Fruit fly (Drosophila melanogaster) whole organism, embryonic: Measurements from ENCODE around the gene RhoGEF4.

Experiments
- Bdp1 ChIP-seq: fragments of 200-800 bp; sonication (Bioruptor generic); optimal IDR thresholded peaks from 3 replicates; lab custom pipeline; 2016; ENCODE audit warnings: missing biosample characterization, missing genetic modification characterization
- CG10267 ChIP-seq: fragments of 200-800 bp; sonication (Bioruptor generic); optimal IDR thresholded peaks from 2 replicates; lab custom pipeline; 2018; ENCODE audit warnings: missing biosample characterization, mild to moderate bottlenecking, missing genetic modification characterization, moderate library complexity
- CG12104 ChIP-seq: fragments of 200-800 bp; sonication (Bioruptor generic); optimal IDR thresholded peaks from 3 replicates; lab custom pipeline; 2016; ENCODE audit warnings: missing biosample characterization, missing genetic modification characterization
- CG12299 ChIP-seq: fragments of 200-800 bp; sonication (Bioruptor generic); optimal IDR thresholded peaks from 2 replicates; lab custom pipeline; 2018; ENCODE audit warnings: missing biosample characterization, mild to moderate bottlenecking, missing genetic modification characterization
- CG12769 ChIP-seq: fragments of 200-800 bp; sonication (Bioruptor generic); optimal IDR thresholded peaks from 2 replicates; lab custom pipeline; 2019; ENCODE audit warnings: missing biosample characterization, mild to moderate bottlenecking, missing genetic modification characterization, moderate library complexity
- CG13296 ChIP-seq: fragments of 200-800 bp; sonication (Bioruptor generic); optimal IDR thresholded peaks from 3 replicates; lab custom pipeline; 2018; ENCODE audit warnings: missing biosample characterization, mild to moderate bottlenecking, missing genetic modification characterization
- CG14441 ChIP-seq: fragments of 200-800 bp; sonication (Bioruptor generic); IDR thresholded peaks from 2 replicates; pipeline ENCODE4 v1.3.6; 2022; ENCODE audit warnings: missing biosample characterization, missing genetic modification characterization
- CG15479 ChIP-seq: fragments of 200-800 bp; sonication (Bioruptor generic); optimal IDR thresholded peaks from 3 replicates; lab custom pipeline; 2019; ENCODE audit warnings: missing biosample characterization, mild to moderate bottlenecking, missing genetic modification characterization, moderate library complexity
- CG1603 ChIP-seq: fragments of 200-800 bp; sonication (Bioruptor generic); optimal IDR thresholded peaks from 2 replicates; lab custom pipeline; 2019; ENCODE audit warnings: missing biosample characterization, mild to moderate bottlenecking, missing genetic modification characterization, moderate library complexity
- CG16779 ChIP-seq: fragments of 200-800 bp; sonication (Bioruptor generic); IDR thresholded peaks from 2 replicates; pipeline ENCODE4 v1.3.6; 2022; ENCODE audit warnings: missing biosample characterization, missing genetic modification characterization
- CG31365 ChIP-seq: fragments of 200-800 bp; sonication (Bioruptor generic); optimal IDR thresholded peaks from 2 replicates; lab custom pipeline; 2018; ENCODE audit warnings: missing biosample characterization, mild to moderate bottlenecking, missing genetic modification characterization
- CG34376 ChIP-seq: fragments of 200-800 bp; sonication (Bioruptor generic); optimal IDR thresholded peaks from 2 replicates; lab custom pipeline; 2018; ENCODE audit warnings: missing biosample characterization, mild to moderate bottlenecking, missing genetic modification characterization
- CG7928 ChIP-seq: fragments of 200-800 bp; sonication (Bioruptor generic); optimal IDR thresholded peaks from 2 replicates; lab custom pipeline; 2017; ENCODE audit warnings: missing biosample characterization, mild to moderate bottlenecking, missing genetic modification characterization
- CG7987 ChIP-seq: fragments of 200-800 bp; sonication (Bioruptor generic); optimal IDR thresholded peaks from 2 replicates; lab custom pipeline; 2018; ENCODE audit warnings: missing biosample characterization, mild to moderate bottlenecking, missing genetic modification characterization, moderate library complexity
- CG9609 ChIP-seq: fragments of 200-800 bp; sonication (Bioruptor generic); optimal IDR thresholded peaks from 3 replicates; lab custom pipeline; 2016; ENCODE audit warnings: missing biosample characterization, missing genetic modification characterization
- CG9817 ChIP-seq: fragments of 200-800 bp; sonication (Bioruptor generic); optimal IDR thresholded peaks from 2 replicates; lab custom pipeline; 2018; ENCODE audit warnings: missing biosample characterization, mild to moderate bottlenecking, missing genetic modification characterization, moderate library complexity
- CG9932 ChIP-seq: fragments of 200-800 bp; sonication (Bioruptor generic); IDR thresholded peaks from 2 replicates; pipeline ENCODE4 v1.3.6; 2022; ENCODE audit warnings: missing biosample characterization, missing genetic modification characterization
- CHES-1-like ChIP-seq: fragments of 200-800 bp; sonication (Bioruptor generic); optimal IDR thresholded peaks from 2 replicates; lab custom pipeline; 2016; ENCODE audit warnings: missing biosample characterization, missing genetic modification characterization
- CTCF ChIP-seq: fragments of 200-800 bp; sonication (Bioruptor generic); optimal IDR thresholded peaks from 2 replicates; lab custom pipeline; 2017; ENCODE audit warnings: missing biosample characterization, mild to moderate bottlenecking, missing genetic modification characterization, moderate library complexity
- CkIIα-i1 ChIP-seq: fragments of 200-800 bp; sonication (Bioruptor generic); IDR thresholded peaks from 2 replicates; pipeline ENCODE4 v1.3.6; 2022; ENCODE audit warnings: missing biosample characterization, missing genetic modification characterization
- D19A ChIP-seq: fragments of 200-800 bp; optimal IDR thresholded peaks from 3 replicates; lab custom pipeline; 2019; ENCODE audit warnings: missing biosample characterization, mild to moderate bottlenecking, missing genetic modification characterization, moderate library complexity
- H2.0 ChIP-seq: fragments of 200-800 bp; sonication (Bioruptor generic); IDR thresholded peaks from 2 replicates; pipeline ENCODE4 v1.3.6; 2022; ENCODE audit warnings: missing biosample characterization, missing genetic modification characterization
- Hmr ChIP-seq: fragments of 200-800 bp; sonication (Bioruptor generic); optimal IDR thresholded peaks from 3 replicates; lab custom pipeline; 2017; ENCODE audit warnings: mild to moderate bottlenecking, missing biosample characterization, missing genetic modification reagents, missing genetic modification characterization
- Pdp1 ChIP-seq, 2 experiments: fragments of 200-800 bp; sonication (Bioruptor generic); optimal IDR thresholded peaks; 3 replicates each; lab custom pipeline; 2016; ENCODE audit warnings: missing biosample characterization in 2 of 2, missing genetic modification characterization in 2 of 2, mild to moderate bottlenecking in 1 of 2, moderate library complexity in 1 of 2
- Trl ChIP-seq, 3 experiments: fragments of >200 bp in 2 of 3; fragments of 200-800 bp in 1 of 3; sonication (Bioruptor generic) in 1 of 3; optimal IDR thresholded peaks; 2 replicates in 1 of 3; 3 replicates in 2 of 3; lab custom pipeline; 2016 to 2017; ENCODE audit warnings: missing biosample characterization in 1 of 3, missing genetic modification characterization in 1 of 3
- ab ChIP-seq: fragments of 200-800 bp; sonication (Bioruptor generic); optimal IDR thresholded peaks from 2 replicates; lab custom pipeline; 2016; ENCODE audit warnings: missing biosample characterization, missing genetic modification characterization
- al ChIP-seq: fragments of 200-800 bp; sonication (Bioruptor generic); IDR thresholded peaks from 2 replicates; pipeline ENCODE4 v1.3.6; 2022; ENCODE audit warnings: missing biosample characterization, missing genetic modification characterization
- bcd ChIP-seq: fragments of 200-800 bp; sonication (Bioruptor generic); optimal IDR thresholded peaks from 2 replicates; lab custom pipeline; 2017; ENCODE audit warnings: missing biosample characterization, mild to moderate bottlenecking, missing genetic modification characterization
- bowl ChIP-seq: fragments of 200-800 bp; sonication (Bioruptor generic); IDR thresholded peaks from 2 replicates; pipeline ENCODE4 v1.3.6; 2022; ENCODE audit warnings: missing biosample characterization, missing genetic modification characterization
- cg ChIP-seq: fragments of 200-800 bp; sonication (Bioruptor generic); optimal IDR thresholded peaks from 3 replicates; lab custom pipeline; 2019; ENCODE audit warnings: missing biosample characterization, mild to moderate bottlenecking, missing genetic modification characterization, moderate library complexity
- chn ChIP-seq: fragments of 200-800 bp; sonication (Bioruptor generic); optimal IDR thresholded peaks from 2 replicates; lab custom pipeline; 2016; ENCODE audit warnings: missing biosample characterization, missing genetic modification characterization
- cwo ChIP-seq: fragments of 200-800 bp; sonication (Bioruptor generic); optimal IDR thresholded peaks from 3 replicates; lab custom pipeline; 2017; ENCODE audit warnings: missing biosample characterization, missing genetic modification characterization, mild to moderate bottlenecking, moderate library complexity, missing genetic modification reagents
- emc ChIP-seq: fragments of 200-800 bp; sonication (Bioruptor generic); optimal IDR thresholded peaks from 2 replicates; lab custom pipeline; 2016; ENCODE audit warnings: missing biosample characterization, missing genetic modification characterization
- eve ChIP-seq, 2 experiments: fragments of >200 bp; optimal IDR thresholded peaks; 2 replicates each; lab custom pipeline; 2017; ENCODE audit warnings: missing biosample characterization in 2 of 2, missing genetic modification characterization in 2 of 2
- exex ChIP-seq: fragments of 200-800 bp; sonication (Bioruptor generic); optimal IDR thresholded peaks from 4 replicates; lab custom pipeline; 2018; ENCODE audit warnings: missing biosample characterization, mild to moderate bottlenecking, missing genetic modification characterization, moderate library complexity
- lab ChIP-seq: fragments of 200-800 bp; sonication (Bioruptor generic); optimal IDR thresholded peaks from 3 replicates; lab custom pipeline; 2017; ENCODE audit warnings: missing biosample characterization, missing genetic modification characterization, mild to moderate bottlenecking, moderate library complexity, missing genetic modification reagents
- mirr ChIP-seq: fragments of 200-800 bp; sonication (Bioruptor generic); optimal IDR thresholded peaks from 3 replicates; lab custom pipeline; 2018; ENCODE audit warnings: missing biosample characterization, mild to moderate bottlenecking, missing genetic modification characterization
- mld ChIP-seq: fragments of 200-800 bp; sonication (Bioruptor generic); IDR thresholded peaks from 3 replicates; pipeline ENCODE4 v1.3.6; 2022; ENCODE audit warnings: missing biosample characterization, missing genetic modification characterization; ENCODE audit not compliant: partially characterized antibody
- nau ChIP-seq: fragments of 200-800 bp; sonication (Bioruptor generic); optimal IDR thresholded peaks from 3 replicates; lab custom pipeline; 2017; ENCODE audit warnings: missing biosample characterization, mild to moderate bottlenecking, missing genetic modification characterization, missing genetic modification reagents
- otp ChIP-seq: fragments of 200-800 bp; sonication (Bioruptor generic); IDR thresholded peaks from 3 replicates; pipeline ENCODE4, ENCODE4 v1.3.6; 2022; ENCODE audit warnings: missing biosample characterization, missing genetic modification characterization
- pfk ChIP-seq: fragments of 200-800 bp; sonication (Bioruptor generic); optimal IDR thresholded peaks from 2 replicates; lab custom pipeline; 2018; ENCODE audit warnings: missing biosample characterization, mild to moderate bottlenecking, missing genetic modification characterization, moderate library complexity
- prd ChIP-seq, 3 experiments: fragments of >200 bp in 2 of 3; fragments of 200-800 bp in 1 of 3; sonication (Bioruptor generic) in 1 of 3; optimal IDR thresholded peaks in 2 of 3; IDR thresholded peaks in 1 of 3; 2 replicates in 2 of 3; 3 replicates in 1 of 3; pipeline versions ENCODE4 v1.3.6 to Lab custom; 2017 to 2022; ENCODE audit warnings: missing biosample characterization in 1 of 3, missing genetic modification characterization in 1 of 3
- row ChIP-seq: fragments of 200-800 bp; sonication (Bioruptor generic); IDR thresholded peaks from 3 replicates; pipeline ENCODE4 v1.3.6; 2022; ENCODE audit warnings: missing biosample characterization, missing genetic modification characterization
- sug ChIP-seq: fragments of 200-800 bp; optimal IDR thresholded peaks from 2 replicates; lab custom pipeline; 2019; ENCODE audit warnings: missing biosample characterization, mild to moderate bottlenecking, missing genetic modification characterization, moderate library complexity
- usp ChIP-seq: fragments of >200 bp; optimal IDR thresholded peaks from 2 replicates; lab custom pipeline; 2017; ENCODE audit warnings: missing biosample characterization, missing genetic modification characterization
- zfh2 ChIP-seq: fragments of 200-800 bp; sonication (Bioruptor generic); optimal IDR thresholded peaks from 2 replicates; lab custom pipeline; 2016; ENCODE audit warnings: missing biosample characterization, missing genetic modification characterization

Gene RhoGEF4

DNA sequence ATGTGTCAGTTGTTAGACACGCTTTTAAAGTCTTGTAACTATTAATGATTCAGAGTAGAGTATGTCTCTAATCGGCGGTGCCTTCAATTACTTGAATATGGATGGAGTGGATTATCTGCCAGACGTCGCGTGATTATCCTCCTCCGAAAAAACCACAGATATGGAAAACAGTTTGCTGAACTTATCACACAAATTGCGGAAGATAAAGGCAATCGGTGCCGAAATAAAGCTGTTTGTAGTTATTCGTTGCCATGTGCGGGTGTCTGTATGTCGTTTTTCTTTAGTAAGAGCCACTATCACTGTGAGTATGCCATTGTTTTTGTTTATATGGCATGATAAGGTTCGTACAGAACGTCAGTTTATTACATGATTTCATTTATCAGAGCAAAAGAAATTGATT lies 20.8 kb upstream of the RhoGEF4 start:
- TF ChIP-seq CG9817 (tag; lab: Kevin White, UChicago) = no peak
- TF ChIP-seq usp (GFP tag; lab: Kevin White, UChicago) = no peak
- no peak for TF ChIP-seq cg (GFP tag; lab: Kevin White, UChicago)
- TF ChIP-seq al (GFP tag; lab: Robert Waterston, UW) = no peak
- peak; percentile 77 for TF ChIP-seq CG34376 (GFP tag; lab: Kevin White, UChicago)
- no peak for TF ChIP-seq Bdp1 (GFP tag; lab: Kevin White, UChicago)
- TF ChIP-seq D19A (tag; lab: Kevin White, UChicago) = no peak
- no peak for TF ChIP-seq mld
- no peak for TF ChIP-seq nau (GFP tag; lab: Kevin White, UChicago)
- TF ChIP-seq cwo = peak; percentile 68
- TF ChIP-seq sug (tag; lab: Kevin White, UChicago) = peak; percentile 38
- TF ChIP-seq CHES-1-like (GFP tag; lab: Kevin White, UChicago) = no peak
- no peak for TF ChIP-seq CTCF
- no peak for TF ChIP-seq ab (GFP tag; lab: Kevin White, UChicago)
- TF ChIP-seq CG9609 (GFP tag; lab: Kevin White, UChicago) = no peak
- TF ChIP-seq pfk = no peak
- TF ChIP-seq CG1603 (tag; lab: Kevin White, UChicago) = no peak
- peak; percentile 69 for TF ChIP-seq CG15479
- TF ChIP-seq Pdp1 (GFP tag; optimal IDR thresholded peaks at IDR 0.05; lab: Kevin White, UChicago) = peak in 1 of 2 experiments; percentile 24
- no peak for TF ChIP-seq prd (optimal IDR thresholded peaks at IDR 0.05; lab: Kevin White, UChicago)
- no peak for TF ChIP-seq prd (GFP tag; IDR thresholded peaks at IDR 0.05; lab: Robert Waterston, UW)
- TF ChIP-seq lab (GFP tag; lab: Kevin White, UChicago) = peak; percentile 8
- TF ChIP-seq row = no peak
- TF ChIP-seq bcd (GFP tag; lab: Kevin White, UChicago) = no peak
- TF ChIP-seq CkIIα-i1 (GFP tag; lab: Robert Waterston, UW) = no peak
- no peak for TF ChIP-seq bowl (GFP tag; lab: Robert Waterston, UW)
- no peak for TF ChIP-seq emc
- TF ChIP-seq exex (tag; lab: Kevin White, UChicago) = peak; percentile 96
- no peak for TF ChIP-seq chn
- TF ChIP-seq CG7987 (GFP tag; lab: Kevin White, UChicago) = no peak
- no peak for TF ChIP-seq Trl (optimal IDR thresholded peaks at IDR 0.05; lab: Kevin White, UChicago)
- no peak for TF ChIP-seq Trl (GFP tag; optimal IDR thresholded peaks at IDR 0.05; lab: Kevin White, UChicago)
- no peak for TF ChIP-seq CG12299 (tag; lab: Kevin White, UChicago)
- no peak for TF ChIP-seq CG31365 (tag; lab: Kevin White, UChicago)
- TF ChIP-seq eve (GFP tag; optimal IDR thresholded peaks at IDR 0.05; lab: Kevin White, UChicago) = no peak
- TF ChIP-seq zfh2 (GFP tag; lab: Kevin White, UChicago) = no peak
- TF ChIP-seq CG13296 (GFP tag; lab: Kevin White, UChicago) = peak; percentile 17
- no peak for TF ChIP-seq CG16779 (GFP tag; lab: Robert Waterston, UW)
- TF ChIP-seq Hmr (GFP tag; lab: Kevin White, UChicago) = no peak
- TF ChIP-seq otp = no peak
- no peak for TF ChIP-seq CG12769
- no peak for TF ChIP-seq CG14441
- no peak for TF ChIP-seq H2.0
- no peak for TF ChIP-seq CG9932 (GFP tag; lab: Robert Waterston, UW)
- no peak for TF ChIP-seq CG12104
- TF ChIP-seq CG10267 (tag; lab: Kevin White, UChicago) = no peak
- no peak for TF ChIP-seq CG7928 (GFP tag; lab: Kevin White, UChicago)
- TF ChIP-seq mirr (GFP tag; lab: Kevin White, UChicago) = peak; percentile 91
- TF ChIP-seq, all 482 proteins: peak for 9
